Worm (Caenorhabditis elegans): Measurements from ENCODE around the gene clec-72.

DNA sequence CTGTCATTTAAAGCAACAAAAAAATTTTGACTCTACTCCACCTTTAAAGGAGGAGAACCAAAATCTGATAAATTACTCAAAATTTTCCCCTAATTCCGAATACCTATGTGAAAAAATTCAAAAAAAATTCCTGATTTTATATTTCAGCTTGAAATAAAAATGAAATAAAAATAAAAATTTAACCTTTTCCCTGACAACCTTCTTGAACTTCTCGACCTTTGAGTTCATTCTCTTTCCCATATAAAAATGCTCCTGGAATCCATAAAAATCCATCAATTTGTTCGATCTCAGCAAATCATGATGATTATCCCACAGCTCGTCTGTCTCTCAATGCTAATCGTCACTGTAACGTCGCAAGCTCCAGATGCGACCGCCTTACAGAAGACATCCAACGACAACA is 41.7 kb upstream of the clec-72 start, which contains the start of gene F56D6.6:
- TF ChIP-seq him-1 (tag; optimal IDR thresholded peaks at IDR 0.05): no peak
- TF ChIP-seq W03F9.2 (tag; optimal IDR thresholded peaks at IDR 0.05): no peak

All from whole organism, L4/young adult.